Worm (Caenorhabditis elegans): Measurements from ENCODE around the gene F19G12.11.

- TF ChIP-seq ceh-88 (GFP tag; IDR thresholded peaks at IDR 0.05) = no peak
- no peak for TF ChIP-seq jun-1 (tag; optimal IDR thresholded peaks at IDR 0.05)
- no peak for TF ChIP-seq egl-13 (tag; optimal IDR thresholded peaks at IDR 0.05)
- TF ChIP-seq mep-1 (tag; optimal IDR thresholded peaks at IDR 0.05) = no peak
- no peak for TF ChIP-seq unc-130 (tag; optimal IDR thresholded peaks at IDR 0.05)
- TF ChIP-seq mdl-1 (tag; optimal IDR thresholded peaks at IDR 0.05) = no peak
- TF ChIP-seq unc-62 (GFP tag; optimal IDR thresholded peaks at IDR 0.05) = no peak
- TF ChIP-seq lin-14 (GFP tag; optimal IDR thresholded peaks at IDR 0.05) = no peak
- no peak for TF ChIP-seq skn-1 (tag; optimal IDR thresholded peaks at IDR 0.05)
- TF ChIP-seq hlh-4 (tag; optimal IDR thresholded peaks at IDR 0.05) = no peak
- no peak for TF ChIP-seq C04F5.9 (tag; optimal IDR thresholded peaks at IDR 0.05)
- TF ChIP-seq fkh-8 (tag; optimal IDR thresholded peaks at IDR 0.05) = no peak
Measured at ce11 chrX:1440161-1440560, 13.8 kb upstream of the F19G12.11 start, which contains the start of gene sedl-1.
